Fruit fly (Drosophila melanogaster) whole organism, prepupa: ENCODE measurements around the gene Pex12.

Experiments used
- Blimp-1 ChIP-seq: fragments of 200-800 bp; sonication (Bioruptor generic); optimal IDR thresholded peaks from 3 replicates; lab custom pipeline; 2017; ENCODE audit warnings: missing biosample characterization, missing genetic modification characterization, mild to moderate bottlenecking, moderate library complexity, missing genetic modification reagents
- CG10631 ChIP-seq: fragments of 200-800 bp; sonication (Bioruptor generic); optimal IDR thresholded peaks from 2 replicates; lab custom pipeline; 2016; ENCODE audit warnings: missing biosample characterization, missing genetic modification characterization
- CG10669 ChIP-seq: fragments of 200-800 bp; sonication (Bioruptor generic); optimal IDR thresholded peaks from 3 replicates; lab custom pipeline; 2018; ENCODE audit warnings: missing biosample characterization, mild to moderate bottlenecking, missing genetic modification characterization, moderate library complexity
- CG11294 ChIP-seq: fragments of 200-800 bp; sonication (Bioruptor generic); IDR thresholded peaks from 2 replicates; pipeline ENCODE4 v1.3.6; 2022; ENCODE audit warnings: missing biosample characterization, missing genetic modification characterization
- CG15336 ChIP-seq: fragments of 200-800 bp; sonication (Bioruptor generic); IDR thresholded peaks from 2 replicates; pipeline ENCODE4 v1.3.6; 2022; ENCODE audit warnings: missing biosample characterization, missing genetic modification characterization
- CG1621 ChIP-seq: fragments of 200-800 bp; sonication (Bioruptor generic); optimal IDR thresholded peaks from 3 replicates; lab custom pipeline; 2018; ENCODE audit warnings: missing biosample characterization, mild to moderate bottlenecking, missing genetic modification characterization
- CG16779 ChIP-seq: fragments of 200-800 bp; sonication (Bioruptor generic); optimal IDR thresholded peaks from 3 replicates; lab custom pipeline; 2017; ENCODE audit warnings: missing biosample characterization, mild to moderate bottlenecking, missing genetic modification characterization
- CG3032 ChIP-seq: fragments of 200-800 bp; optimal IDR thresholded peaks from 2 replicates; lab custom pipeline; 2019; ENCODE audit warnings: missing biosample characterization, mild to moderate bottlenecking, missing genetic modification characterization, moderate library complexity
- CG31627 ChIP-seq: fragments of 200-800 bp; sonication (Bioruptor generic); optimal IDR thresholded peaks from 3 replicates; lab custom pipeline; 2016; ENCODE audit warnings: missing biosample characterization, missing genetic modification characterization
- CG32006 ChIP-seq: fragments of 200-800 bp; sonication (Bioruptor generic); optimal IDR thresholded peaks from 3 replicates; lab custom pipeline; 2017; ENCODE audit warnings: missing biosample characterization, mild to moderate bottlenecking, missing genetic modification characterization
- CG3919 ChIP-seq: fragments of 200-800 bp; sonication (Bioruptor generic); optimal IDR thresholded peaks from 3 replicates; lab custom pipeline; 2016; ENCODE audit warnings: missing biosample characterization, missing genetic modification characterization
- CG4318 ChIP-seq: fragments of 200-800 bp; sonication (Bioruptor generic); optimal IDR thresholded peaks from 3 replicates; lab custom pipeline; 2017; ENCODE audit warnings: missing biosample characterization, mild to moderate bottlenecking, missing genetic modification characterization
- CG6163 ChIP-seq: fragments of 200-800 bp; sonication (Bioruptor generic); IDR thresholded peaks from 3 replicates; pipeline ENCODE4 v1.3.6; 2022; ENCODE audit warnings: missing biosample characterization, missing genetic modification characterization
- CG6276 ChIP-seq: fragments of 200-800 bp; sonication (Bioruptor generic); optimal IDR thresholded peaks from 2 replicates; lab custom pipeline; 2017; ENCODE audit warnings: missing biosample characterization, mild to moderate bottlenecking, missing genetic modification characterization
- CG6792 ChIP-seq: fragments of 200-800 bp; sonication (Bioruptor generic); optimal IDR thresholded peaks from 3 replicates; lab custom pipeline; 2016; ENCODE audit warnings: missing biosample characterization, missing genetic modification characterization
- CG6808 ChIP-seq: fragments of 200-800 bp; sonication (Bioruptor generic); optimal IDR thresholded peaks from 3 replicates; lab custom pipeline; 2017; ENCODE audit warnings: missing biosample characterization, missing genetic modification characterization, mild to moderate bottlenecking, moderate library complexity, missing genetic modification reagents
- CG6854 ChIP-seq: fragments of 200-800 bp; sonication (Bioruptor generic); optimal IDR thresholded peaks from 2 replicates; lab custom pipeline; 2017; ENCODE audit warnings: missing biosample characterization, mild to moderate bottlenecking, missing genetic modification characterization
- CG7368 ChIP-seq: fragments of 200-800 bp; sonication (Bioruptor generic); optimal IDR thresholded peaks from 3 replicates; lab custom pipeline; 2016; ENCODE audit warnings: missing biosample characterization, missing genetic modification characterization
- CG8119 ChIP-seq: fragments of 200-800 bp; sonication (Bioruptor generic); IDR thresholded peaks from 3 replicates; pipeline ENCODE4 v1.3.6; 2022; ENCODE audit warnings: missing biosample characterization, missing genetic modification characterization
- CG8319 ChIP-seq: fragments of 200-800 bp; sonication (Bioruptor generic); optimal IDR thresholded peaks from 3 replicates; lab custom pipeline; 2016; ENCODE audit warnings: missing biosample characterization, missing genetic modification characterization
- CG8632 ChIP-seq: fragments of 200-800 bp; sonication (Bioruptor generic); optimal IDR thresholded peaks from 3 replicates; lab custom pipeline; 2016; ENCODE audit warnings: missing biosample characterization, missing genetic modification characterization
- CG9139 ChIP-seq: fragments of 200-800 bp; sonication (Bioruptor generic); optimal IDR thresholded peaks from 3 replicates; lab custom pipeline; 2017; ENCODE audit warnings: missing biosample characterization, mild to moderate bottlenecking, missing genetic modification characterization
- Eip75B ChIP-seq: fragments of 200-800 bp; sonication (Bioruptor generic); optimal IDR thresholded peaks from 3 replicates; lab custom pipeline; 2016; ENCODE audit warnings: missing biosample characterization, missing genetic modification characterization
- Eip78C ChIP-seq: fragments of 200-800 bp; sonication (Bioruptor generic); peaks from one replicate; lab custom pipeline; 2016; ENCODE audit warnings: missing biosample characterization, missing genetic modification characterization
- Ets21C ChIP-seq: fragments of 200-800 bp; sonication (Bioruptor generic); optimal IDR thresholded peaks from 3 replicates; lab custom pipeline; 2016; ENCODE audit warnings: missing biosample characterization, missing genetic modification characterization
- Ets96B ChIP-seq: fragments of 200-800 bp; optimal IDR thresholded peaks from 2 replicates; lab custom pipeline; 2019; ENCODE audit warnings: missing biosample characterization, mild to moderate bottlenecking, missing genetic modification characterization, moderate library complexity
- Hr38 ChIP-seq: sonication (Bioruptor generic); optimal IDR thresholded peaks from 2 replicates; lab custom pipeline; 2016; ENCODE audit warnings: missing biosample characterization, missing genetic modification characterization
- Hr4 ChIP-seq: fragments of 200-800 bp; sonication (Bioruptor generic); optimal IDR thresholded peaks from 3 replicates; lab custom pipeline; 2016; ENCODE audit warnings: missing biosample characterization, missing genetic modification characterization
- Lpt ChIP-seq: fragments of 200-800 bp; sonication (Bioruptor generic); optimal IDR thresholded peaks from 3 replicates; lab custom pipeline; 2016; ENCODE audit warnings: missing biosample characterization, missing genetic modification characterization
- Met ChIP-seq: fragments of 200-800 bp; sonication (Bioruptor generic); optimal IDR thresholded peaks from 3 replicates; lab custom pipeline; 2016; ENCODE audit warnings: missing biosample characterization, missing genetic modification characterization
- OdsH ChIP-seq: fragments of 200-800 bp; sonication (Bioruptor generic); optimal IDR thresholded peaks from 3 replicates; lab custom pipeline; 2016; ENCODE audit warnings: missing biosample characterization, missing genetic modification characterization
- Smox ChIP-seq: fragments of 200-800 bp; sonication (Bioruptor generic); optimal IDR thresholded peaks from 3 replicates; lab custom pipeline; 2016; ENCODE audit warnings: missing biosample characterization, missing genetic modification characterization
- Sox102F ChIP-seq: fragments of 200-800 bp; sonication (Bioruptor generic); optimal IDR thresholded peaks from 2 replicates; lab custom pipeline; 2016; ENCODE audit warnings: missing biosample characterization, mild to moderate bottlenecking, missing genetic modification characterization
- Sox14 ChIP-seq: fragments of 200-800 bp; sonication (Bioruptor generic); optimal IDR thresholded peaks from 3 replicates; lab custom pipeline; 2016; ENCODE audit warnings: missing biosample characterization, missing genetic modification characterization
- Sox15 ChIP-seq: fragments of 200-800 bp; sonication (Bioruptor generic); optimal IDR thresholded peaks from 3 replicates; lab custom pipeline; 2016; ENCODE audit warnings: missing biosample characterization, missing genetic modification characterization
- achi ChIP-seq: fragments of 200-800 bp; sonication (Bioruptor generic); optimal IDR thresholded peaks from 3 replicates; lab custom pipeline; 2016; ENCODE audit warnings: missing biosample characterization, missing genetic modification characterization
- acj6 ChIP-seq: fragments of 200-800 bp; sonication (Bioruptor generic); optimal IDR thresholded peaks from 3 replicates; lab custom pipeline; 2016; ENCODE audit warnings: missing biosample characterization, missing genetic modification characterization
- cyc ChIP-seq: fragments of 200-800 bp; sonication (Bioruptor generic); optimal IDR thresholded peaks from 3 replicates; lab custom pipeline; 2016; ENCODE audit warnings: missing biosample characterization, missing genetic modification characterization
- dac ChIP-seq: fragments of 200-800 bp; sonication (Bioruptor generic); optimal IDR thresholded peaks from 2 replicates; lab custom pipeline; 2017; ENCODE audit warnings: missing biosample characterization, mild to moderate bottlenecking, missing genetic modification characterization
- dsx ChIP-seq: fragments of 200-800 bp; optimal IDR thresholded peaks from 3 replicates; lab custom pipeline; 2019; ENCODE audit warnings: missing biosample characterization, mild to moderate bottlenecking, missing genetic modification characterization, moderate library complexity; ENCODE audit not compliant: poor library complexity, severe bottlenecking
- eg ChIP-seq: fragments of 200-800 bp; sonication (Bioruptor generic); IDR thresholded peaks from 3 replicates; pipeline ENCODE4 v1.3.6; 2022; ENCODE audit warnings: missing biosample characterization, missing genetic modification characterization
- esn ChIP-seq: fragments of 200-800 bp; sonication (Bioruptor generic); optimal IDR thresholded peaks from 2 replicates; lab custom pipeline; 2016; ENCODE audit warnings: missing biosample characterization, mild to moderate bottlenecking, missing genetic modification characterization, moderate library complexity
- fd59A ChIP-seq: fragments of 200-800 bp; sonication (Bioruptor generic); optimal IDR thresholded peaks from 2 replicates; lab custom pipeline; 2017; ENCODE audit warnings: missing biosample characterization, mild to moderate bottlenecking, missing genetic modification characterization, missing genetic modification reagents
- fd85E ChIP-seq: fragments of 200-800 bp; sonication (Bioruptor generic); optimal IDR thresholded peaks from 3 replicates; lab custom pipeline; 2016; ENCODE audit warnings: missing biosample characterization, missing genetic modification characterization
- fkh ChIP-seq: fragments of 200-800 bp; sonication (Bioruptor generic); optimal IDR thresholded peaks from 3 replicates; lab custom pipeline; 2017; ENCODE audit warnings: missing biosample characterization, mild to moderate bottlenecking, missing genetic modification characterization, moderate library complexity
- lz ChIP-seq: fragments of 200-800 bp; sonication (Bioruptor generic); optimal IDR thresholded peaks from 3 replicates; lab custom pipeline; 2016; ENCODE audit warnings: missing biosample characterization, missing genetic modification characterization
- net ChIP-seq: fragments of 200-800 bp; sonication (Bioruptor generic); optimal IDR thresholded peaks from 3 replicates; lab custom pipeline; 2016; ENCODE audit warnings: missing biosample characterization, missing genetic modification characterization
- pdm3 ChIP-seq: fragments of 200-800 bp; sonication (Bioruptor generic); optimal IDR thresholded peaks from 3 replicates; lab custom pipeline; 2016; ENCODE audit warnings: missing biosample characterization, missing genetic modification characterization
- salr ChIP-seq, 2 experiments: fragments of 200-800 bp; sonication (Bioruptor generic); optimal IDR thresholded peaks; 3 replicates each; lab custom pipeline; 2016 to 2018; ENCODE audit warnings: missing biosample characterization in 2 of 2, missing genetic modification characterization in 2 of 2, mild to moderate bottlenecking in 1 of 2
- ss ChIP-seq, 2 experiments: fragments of 200-800 bp; sonication (Bioruptor generic); optimal IDR thresholded peaks; 2 replicates in 1 of 2; 3 replicates in 1 of 2; lab custom pipeline; 2017 to 2018; ENCODE audit warnings: mild to moderate bottlenecking in 2 of 2, missing biosample characterization in 2 of 2, missing genetic modification characterization in 2 of 2, moderate library complexity in 1 of 2
- svp ChIP-seq: fragments of 200-800 bp; sonication (Bioruptor generic); peaks from one replicate; lab custom pipeline; 2016; ENCODE audit warnings: missing biosample characterization, missing genetic modification characterization
- topi ChIP-seq: fragments of 200-800 bp; sonication (Bioruptor generic); optimal IDR thresholded peaks from 3 replicates; lab custom pipeline; 2016; ENCODE audit warnings: missing biosample characterization, missing genetic modification characterization
- vri ChIP-seq: fragments of 200-800 bp; sonication (Bioruptor generic); optimal IDR thresholded peaks from 3 replicates; lab custom pipeline; 2016; ENCODE audit warnings: missing biosample characterization, mild to moderate bottlenecking, missing genetic modification characterization

The Pex12 gene

DNA sequence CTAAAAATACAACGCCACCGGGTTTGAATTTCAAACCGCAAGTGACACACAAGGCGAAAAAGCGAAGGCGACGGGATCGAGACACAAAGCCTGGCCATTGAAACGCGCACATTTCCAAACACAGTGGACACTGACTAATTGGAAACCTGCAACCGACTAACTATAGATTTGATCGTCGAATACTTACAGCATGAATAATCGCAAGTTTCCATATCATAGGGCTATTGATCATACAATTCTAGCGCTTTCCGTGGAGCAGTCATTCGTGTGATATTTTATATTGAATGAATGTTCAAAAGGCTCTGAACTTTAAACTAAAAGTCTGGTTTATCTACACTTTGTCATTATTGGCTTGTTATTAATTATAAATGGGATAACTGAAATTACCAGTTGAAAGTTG is 27.5 kb downstream of the Pex12 start:
- TF ChIP-seq CG9139 (no peak), cyc (GFP tag; lab: Kevin White, UChicago) (peak; percentile 7), Sox15 (no peak), CG11294 (GFP tag; lab: Robert Waterston, UW) (no peak), CG6854 (GFP tag; lab: Kevin White, UChicago) (no peak), CG31627 (GFP tag; lab: Kevin White, UChicago) (peak; percentile 40), CG3032 (no peak), Blimp-1 (GFP tag; lab: Kevin White, UChicago) (peak; percentile 1), lz (GFP tag; lab: Kevin White, UChicago) (peak; percentile 33), Hr38 (no peak), vri (GFP tag; lab: Kevin White, UChicago) (peak; percentile 4), Ets21C (GFP tag; lab: Kevin White, UChicago) (peak; percentile 24), CG4318 (GFP tag; lab: Kevin White, UChicago) (no peak), CG16779 (tag; lab: Kevin White, UChicago) (no peak), net (GFP tag; lab: Kevin White, UChicago) (no peak), CG6808 (GFP tag; lab: Kevin White, UChicago) (no peak), fkh (GFP tag; lab: Kevin White, UChicago) (no peak), pdm3 (GFP tag; lab: Kevin White, UChicago) (peak; percentile 30), Eip75B (GFP tag; lab: Kevin White, UChicago) (peak; percentile 30), OdsH (peak; percentile 36), CG8632 (GFP tag; lab: Kevin White, UChicago) (no peak), CG6163 (no peak), Hr4 (peak; percentile 39), salr (GFP tag; optimal IDR thresholded peaks at IDR 0.05; lab: Kevin White, UChicago) (no peak), Eip78C (GFP tag; lab: Kevin White, UChicago) (peak; percentile 62), Sox14 (GFP tag; lab: Kevin White, UChicago) (no peak), Lpt (GFP tag; lab: Kevin White, UChicago) (peak; percentile 3), CG10669 (GFP tag; lab: Kevin White, UChicago) (no peak), eg (GFP tag; lab: Robert Waterston, UW) (0 out of 3 replicates have a peak, but pooled peaks have one; percentile 11), svp (GFP tag; lab: Kevin White, UChicago) (no peak), ss (GFP tag; optimal IDR thresholded peaks at IDR 0.05; lab: Kevin White, UChicago) (no peak), CG8119 (no peak), topi (GFP tag; lab: Kevin White, UChicago) (peak; percentile 17), CG7368 (GFP tag; lab: Kevin White, UChicago) (no peak), dsx (GFP tag; lab: Kevin White, UChicago) (no peak), CG32006 (GFP tag; lab: Kevin White, UChicago) (peak; percentile 35), CG8319 (no peak), CG3919 (no peak), CG10631 (peak; percentile 4), Sox102F (GFP tag; lab: Kevin White, UChicago) (peak; percentile 4), CG6276 (GFP tag; lab: Kevin White, UChicago) (peak; percentile 7), CG6792 (peak; percentile 18), fd59A (no peak), CG1621 (tag; lab: Kevin White, UChicago) (no peak), dac (GFP tag; lab: Kevin White, UChicago) (no peak), Met (GFP tag; lab: Kevin White, UChicago) (peak; percentile 52), Smox (GFP tag; lab: Kevin White, UChicago) (no peak), acj6 (no peak), achi (GFP tag; lab: Kevin White, UChicago) (no peak), CG15336 (GFP tag; lab: Robert Waterston, UW) (no peak), fd85E (no peak), Ets96B (tag; lab: Kevin White, UChicago) (no peak), esn (peak; percentile 52)
